Worm (Caenorhabditis elegans) whole organism, mixed stage, embryonic: Measurements from ENCODE around the gene srh-56.

Experiments
- M03D4.4 ChIP-seq: sonication (generic microtip); optimal IDR thresholded peaks from 2 replicates; lab custom pipeline; 2017; ENCODE audit warnings: mild to moderate bottlenecking, missing genetic modification characterization, missing compliant biosample characterization
- bed-3 ChIP-seq: fragments of 200-800 bp; sonication (Bioruptor generic); optimal IDR thresholded peaks from 3 replicates; lab custom pipeline; 2018; ENCODE audit warnings: mild to moderate bottlenecking, missing genetic modification characterization, moderate library complexity, missing compliant biosample characterization
- blmp-1 ChIP-seq: fragments of 150-350 bp; optimal IDR thresholded peaks from 2 replicates; lab custom pipeline; 2014; ENCODE audit warnings: missing biosample characterization, missing genetic modification characterization
- ceh-39 ChIP-seq: fragments of 150-350 bp; optimal IDR thresholded peaks from 2 replicates; lab custom pipeline; 2014; ENCODE audit warnings: missing biosample characterization, missing genetic modification characterization
- ceh-43 ChIP-seq: fragments of 200-800 bp; sonication (Bioruptor generic); optimal IDR thresholded peaks from 2 replicates; lab custom pipeline; 2018; ENCODE audit warnings: mild to moderate bottlenecking, missing genetic modification characterization, moderate library complexity, missing compliant biosample characterization
- ces-1 ChIP-seq: fragments of 150-350 bp; optimal IDR thresholded peaks from 2 replicates; lab custom pipeline; 2014; ENCODE audit warnings: missing biosample characterization, missing genetic modification reagents, missing genetic modification characterization
- cnd-1 ChIP-seq: fragments of 200-800 bp; sonication (Bioruptor generic); optimal IDR thresholded peaks from 2 replicates; lab custom pipeline; 2018; ENCODE audit warnings: mild to moderate bottlenecking, missing genetic modification characterization, missing compliant biosample characterization
- elt-1 ChIP-seq: sonication (generic microtip); optimal IDR thresholded peaks from 2 replicates; lab custom pipeline; 2017; ENCODE audit warnings: missing genetic modification characterization, mild to moderate bottlenecking, missing compliant biosample characterization, antibody characterized with exemption, moderate library complexity, borderline replicate concordance; ENCODE audit not compliant: insufficient read depth
- elt-3 ChIP-seq: fragments of 150-350 bp; optimal IDR thresholded peaks from 2 replicates; lab custom pipeline; 2014; ENCODE audit warnings: missing biosample characterization, missing genetic modification characterization
- flh-1 ChIP-seq: fragments of 200-800 bp; sonication (Bioruptor generic); optimal IDR thresholded peaks from 2 replicates; lab custom pipeline; 2018; ENCODE audit warnings: mild to moderate bottlenecking, missing genetic modification characterization, moderate library complexity, missing compliant biosample characterization
- ham-2 ChIP-seq: fragments of 200-800 bp; sonication (Bioruptor generic); optimal IDR thresholded peaks from 2 replicates; lab custom pipeline; 2018; ENCODE audit warnings: mild to moderate bottlenecking, missing genetic modification characterization, missing compliant biosample characterization
- hlh-1 ChIP-seq: fragments of 150-350 bp; optimal IDR thresholded peaks from 2 replicates; lab custom pipeline; 2014; ENCODE audit warnings: missing biosample characterization, missing genetic modification reagents, missing genetic modification characterization
- lin-13 ChIP-seq: fragments of 150-350 bp; optimal IDR thresholded peaks from 2 replicates; lab custom pipeline; 2014; ENCODE audit warnings: missing biosample characterization, missing genetic modification characterization
- lin-32 ChIP-seq: fragments of 200-800 bp; sonication (Bioruptor generic); optimal IDR thresholded peaks from 2 replicates; lab custom pipeline; 2018; ENCODE audit warnings: mild to moderate bottlenecking, missing genetic modification characterization, missing compliant biosample characterization
- mab-5 ChIP-seq: fragments of 150-350 bp; optimal IDR thresholded peaks from 2 replicates; lab custom pipeline; 2014; ENCODE audit warnings: missing biosample characterization, missing genetic modification characterization
- mep-1 ChIP-seq: fragments of 150-350 bp; optimal IDR thresholded peaks from 2 replicates; lab custom pipeline; 2017; ENCODE audit warnings: missing biosample characterization, missing genetic modification reagents, missing genetic modification characterization, inconsistent platforms
- mls-2 ChIP-seq: sonication (generic microtip); optimal IDR thresholded peaks from 2 replicates; lab custom pipeline; 2016; ENCODE audit warnings: mild to moderate bottlenecking, missing genetic modification characterization, moderate library complexity, missing compliant biosample characterization
- nhr-12 ChIP-seq: fragments of 150-350 bp; optimal IDR thresholded peaks from 2 replicates; lab custom pipeline; 2014; ENCODE audit warnings: missing biosample characterization, missing genetic modification characterization
- nhr-237 ChIP-seq: fragments of 150-350 bp; optimal IDR thresholded peaks from 2 replicates; lab custom pipeline; 2014; ENCODE audit warnings: missing biosample characterization, missing genetic modification characterization
- nhr-28 ChIP-seq: fragments of 150-350 bp; optimal IDR thresholded peaks from 2 replicates; lab custom pipeline; 2014; ENCODE audit warnings: missing biosample characterization, missing genetic modification characterization
- nhr-76 ChIP-seq: sonication (generic microtip); optimal IDR thresholded peaks from 2 replicates; lab custom pipeline; 2017; ENCODE audit warnings: missing biosample characterization, missing genetic modification characterization
- pha-4 ChIP-seq: fragments of 150-350 bp; optimal IDR thresholded peaks from 2 replicates; lab custom pipeline; 2018; ENCODE audit warnings: missing biosample characterization, missing genetic modification reagents, missing genetic modification characterization
- sem-2 ChIP-seq: fragments of 200-800 bp; sonication (Bioruptor generic); optimal IDR thresholded peaks from 2 replicates; lab custom pipeline; 2018; ENCODE audit warnings: mild to moderate bottlenecking, missing genetic modification characterization, missing compliant biosample characterization
- snpc-4 ChIP-seq: fragments of 150-350 bp; optimal IDR thresholded peaks from 2 replicates; lab custom pipeline; 2014; ENCODE audit warnings: missing biosample characterization, missing genetic modification characterization
- sptf-1 ChIP-seq: sonication (generic microtip); optimal IDR thresholded peaks from 2 replicates; lab custom pipeline; 2017; ENCODE audit warnings: mild to moderate bottlenecking, missing genetic modification characterization, moderate library complexity, missing compliant biosample characterization
- tbx-8 ChIP-seq: fragments of 200-800 bp; sonication (Bioruptor generic); optimal IDR thresholded peaks from 2 replicates; lab custom pipeline; 2018; ENCODE audit warnings: mild to moderate bottlenecking, missing genetic modification characterization, moderate library complexity, missing compliant biosample characterization
- zip-8 ChIP-seq: fragments of 150-350 bp; optimal IDR thresholded peaks from 2 replicates; lab custom pipeline; 2014; ENCODE audit warnings: missing biosample characterization, missing genetic modification characterization
- ztf-11 ChIP-seq: fragments of 150-350 bp; optimal IDR thresholded peaks from 2 replicates; lab custom pipeline; 2014; ENCODE audit warnings: missing biosample characterization, missing genetic modification characterization

Gene srh-56

DNA sequence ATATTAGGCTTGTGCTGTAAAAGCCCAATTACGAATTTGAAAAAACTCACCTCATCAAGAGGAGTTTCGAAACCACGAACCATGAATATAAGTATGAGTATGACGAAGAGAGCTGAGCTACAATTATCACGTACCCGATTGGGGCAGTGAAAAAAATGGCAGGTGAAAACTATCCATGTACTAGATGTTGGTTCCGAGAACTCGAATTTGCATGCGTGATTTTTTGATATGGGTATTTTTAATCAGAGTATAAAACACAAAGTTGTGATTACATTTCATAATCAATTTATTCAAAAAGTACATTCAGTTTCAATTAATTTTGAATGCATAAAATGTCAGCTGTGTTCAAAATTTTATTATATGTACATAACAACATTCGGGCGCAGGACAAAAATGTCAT, 42.2 kb downstream of the srh-56 start, which contains the start of gene F54E2.9:
Gene F54E2.9, minus strand, starts transcription at position 132 of the 400 bp plus-strand sequence.
- no peak for TF ChIP-seq M03D4.4
- TF ChIP-seq ceh-39 (tag; lab: Kevin White, UChicago), result no peak
- TF ChIP-seq hlh-1 (tag; lab: Kevin White, UChicago), result no peak
- TF ChIP-seq flh-1 (GFP tag; lab: Kevin White, UChicago), result no peak
- no peak for TF ChIP-seq sem-2 (GFP tag; lab: Kevin White, UChicago)
- no peak for TF ChIP-seq elt-1 (tag; lab: Kevin White, UChicago)
- no peak for TF ChIP-seq ztf-11
- no peak for TF ChIP-seq lin-13
- no peak for TF ChIP-seq lin-32 (GFP tag; lab: Kevin White, UChicago)
- TF ChIP-seq mls-2, result no peak
- no peak for TF ChIP-seq nhr-28 (tag; lab: Kevin White, UChicago)
- TF ChIP-seq mep-1 (tag; lab: Kevin White, UChicago), result no peak
- no peak for TF ChIP-seq tbx-8
- no peak for TF ChIP-seq elt-3
- no peak for TF ChIP-seq sptf-1 (tag; lab: Kevin White, UChicago)
- TF ChIP-seq pha-4 (tag; lab: Kevin White, UChicago), result no peak
- TF ChIP-seq snpc-4 (tag; lab: Kevin White, UChicago), result no peak
- no peak for TF ChIP-seq ceh-43 (GFP tag; lab: Kevin White, UChicago)
- TF ChIP-seq, all 35 proteins: peak for 0

DNA sequence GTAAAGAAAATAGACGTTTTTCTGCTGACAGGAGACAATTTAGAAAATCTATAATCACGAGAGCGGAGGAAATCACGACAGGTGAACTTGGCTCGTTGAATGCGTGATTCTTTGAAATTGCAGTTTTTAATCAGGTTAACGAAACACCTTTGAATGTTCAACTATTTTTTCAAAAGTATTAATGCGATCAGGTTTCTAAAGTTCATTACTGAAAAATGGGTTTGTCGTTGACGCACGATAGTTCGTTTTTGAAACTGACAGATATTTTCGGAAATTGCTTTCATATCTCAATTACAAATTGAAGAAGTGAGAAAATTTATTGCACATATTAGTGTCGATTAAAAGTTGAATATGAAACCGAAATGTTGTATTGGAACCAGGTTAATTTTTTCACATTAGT, 44.3 kb downstream of the srh-56 start, which contains the start of gene F54E2.5:
Gene F54E2.5, minus strand, starts transcription at position 101 of the 400 bp plus-strand sequence.
- TF ChIP-seq ces-1 (no peak), bed-3 (GFP tag; lab: Kevin White, UChicago) (no peak), nhr-76 (tag; lab: Kevin White, UChicago) (no peak)
- TF ChIP-seq, all 35 proteins: peak for 0

DNA sequence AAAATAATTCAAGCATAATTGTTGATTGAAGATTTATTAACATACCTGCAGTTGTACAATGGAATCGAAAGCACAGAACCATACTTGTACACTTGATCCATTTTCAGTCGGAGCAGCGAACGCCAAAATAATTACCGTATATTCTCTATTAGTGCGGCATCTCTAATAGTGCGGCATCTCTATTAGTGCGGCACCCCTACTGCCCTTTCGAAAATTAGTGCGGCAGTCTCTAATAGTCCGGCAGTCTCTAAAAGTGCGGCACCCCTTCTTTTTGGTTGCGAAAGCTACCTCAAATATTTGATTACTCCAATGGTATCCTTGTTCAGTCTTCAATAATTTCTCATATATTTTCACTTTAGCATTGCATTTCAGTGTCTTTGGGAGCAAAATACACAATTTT, 46.5 kb downstream of the srh-56 start, which contains the start of gene srt-34:
Gene srt-34, minus strand, starts transcription at position 101 of the 400 bp plus-strand sequence.
- TF ChIP-seq elt-3 (no peak), ham-2 (GFP tag; lab: Kevin White, UChicago) (no peak), ztf-11 (no peak), nhr-237 (no peak), blmp-1 (tag; lab: Kevin White, UChicago) (no peak), sem-2 (GFP tag; lab: Kevin White, UChicago) (no peak), snpc-4 (tag; lab: Kevin White, UChicago) (no peak), sptf-1 (tag; lab: Kevin White, UChicago) (no peak), mab-5 (tag; lab: Kevin White, UChicago) (no peak), M03D4.4 (no peak), nhr-12 (tag; lab: Kevin White, UChicago) (no peak), flh-1 (GFP tag; lab: Kevin White, UChicago) (no peak), cnd-1 (tag; lab: Kevin White, UChicago) (no peak)

DNA sequence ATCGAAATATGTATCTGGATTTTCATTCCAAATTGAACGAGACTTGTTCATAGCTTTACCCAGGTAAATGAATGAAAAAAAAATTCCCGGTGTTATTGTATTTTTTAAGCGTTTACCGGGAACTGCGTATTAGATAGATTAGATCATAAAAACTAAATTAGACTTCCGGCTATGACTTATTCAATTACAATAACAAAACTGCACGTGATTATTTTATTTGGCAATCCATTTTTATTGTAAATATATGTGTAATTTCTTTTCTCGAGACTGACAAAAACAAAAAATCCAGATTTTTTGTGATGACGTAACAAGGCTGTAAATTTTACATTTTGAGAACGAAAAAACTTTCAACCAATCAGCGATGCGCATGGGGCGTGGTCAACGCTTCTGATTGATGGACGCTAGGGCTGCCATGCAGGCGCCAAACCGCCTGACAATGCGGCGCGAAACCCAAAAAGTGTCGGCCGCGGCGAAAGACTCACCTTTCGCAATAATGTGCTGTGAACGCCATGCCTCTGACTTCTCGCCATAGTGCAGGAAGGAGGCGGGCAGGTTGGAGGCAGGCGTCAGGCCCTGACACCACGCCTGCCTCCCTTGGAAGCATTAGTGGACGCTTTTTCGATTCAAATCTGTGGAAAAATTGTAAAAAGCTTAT, 50.1 kb downstream of the srh-56 start, which contains the start of gene srh-36:
Gene srh-36, minus strand, starts transcription at position 51 of the 655 bp plus-strand sequence.
- TF ChIP-seq zip-8 (tag; lab: Kevin White, UChicago) (peak; percentile 59), elt-1 (tag; lab: Kevin White, UChicago) (no peak)
